Worm (Caenorhabditis elegans) whole organism, L2 larva: ENCODE measurements around the gene F21D12.2.

Source experiments
- C34F6.9 ChIP-seq: fragments of 150-350 bp; optimal IDR thresholded peaks from 2 replicates; lab custom pipeline; 2014; ENCODE audit warnings: missing biosample characterization, missing genetic modification characterization
- F13H6.1 ChIP-seq: sonication (generic microtip); optimal IDR thresholded peaks from 2 replicates; lab custom pipeline; 2016; ENCODE audit warnings: missing genetic modification characterization, missing compliant biosample characterization
- Y55F3AM.14 ChIP-seq: fragments of 200-800 bp; sonication (Bioruptor generic); optimal IDR thresholded peaks from 2 replicates; lab custom pipeline; 2018; ENCODE audit warnings: mild to moderate bottlenecking, missing genetic modification characterization, missing compliant biosample characterization
- ZK546.5 ChIP-seq: sonication (generic microtip); optimal IDR thresholded peaks from 2 replicates; lab custom pipeline; 2017; ENCODE audit warnings: missing biosample characterization, missing genetic modification characterization
- aly-2 ChIP-seq: fragments of 150-350 bp; optimal IDR thresholded peaks from 2 replicates; lab custom pipeline; 2014; ENCODE audit warnings: missing biosample characterization, missing genetic modification characterization
- ama-1 ChIP-seq: fragments of 150-350 bp; optimal IDR thresholded peaks from 2 replicates; lab custom pipeline; 2018; ENCODE audit warnings: inconsistent platforms
- blmp-1 ChIP-seq: sonication (generic microtip); optimal IDR thresholded peaks from 2 replicates; lab custom pipeline; 2017; ENCODE audit warnings: missing genetic modification characterization, mild to moderate bottlenecking, missing compliant biosample characterization, antibody characterized with exemption, moderate library complexity; ENCODE audit not compliant: insufficient read depth
- ceh-16 ChIP-seq: fragments of 150-350 bp; optimal IDR thresholded peaks from 2 replicates; lab custom pipeline; 2014; ENCODE audit warnings: missing biosample characterization, missing genetic modification characterization
- ceh-82 ChIP-seq: fragments of 150-350 bp; optimal IDR thresholded peaks from 2 replicates; lab custom pipeline; 2014; ENCODE audit warnings: missing biosample characterization, missing genetic modification characterization
- crh-2 ChIP-seq: sonication (generic microtip); optimal IDR thresholded peaks from 2 replicates; lab custom pipeline; 2017; ENCODE audit warnings: missing biosample characterization, missing genetic modification characterization
- elt-1 ChIP-seq: fragments of 150-350 bp; optimal IDR thresholded peaks from 2 replicates; lab custom pipeline; 2014; ENCODE audit warnings: missing biosample characterization, missing genetic modification characterization
- elt-3 ChIP-seq: sonication (generic microtip); optimal IDR thresholded peaks from 2 replicates; lab custom pipeline; 2017; ENCODE audit warnings: missing biosample characterization, missing genetic modification characterization
- fos-1 ChIP-seq: fragments of 150-350 bp; optimal IDR thresholded peaks from 2 replicates; lab custom pipeline; 2014; ENCODE audit warnings: missing biosample characterization, missing genetic modification characterization
- gmeb-1 ChIP-seq: fragments of 150-350 bp; optimal IDR thresholded peaks from 2 replicates; lab custom pipeline; 2014; ENCODE audit warnings: missing biosample characterization, missing genetic modification characterization
- lin-11 ChIP-seq: fragments of 150-350 bp; sonication (generic microtip); optimal IDR thresholded peaks from 2 replicates; lab custom pipeline; 2014; ENCODE audit warnings: missing biosample characterization, missing genetic modification characterization, inconsistent platforms, mixed read lengths
- lin-13 ChIP-seq: fragments of 150-350 bp; optimal IDR thresholded peaks from 2 replicates; lab custom pipeline; 2014; ENCODE audit warnings: missing biosample characterization, missing genetic modification reagents, missing genetic modification characterization
- lin-39 ChIP-seq: fragments of 150-350 bp; optimal IDR thresholded peaks from 2 replicates; lab custom pipeline; 2014; ENCODE audit warnings: missing biosample characterization, missing genetic modification reagents, missing genetic modification characterization
- lsy-2 ChIP-seq, 2 experiments: fragments of 150-350 bp in 1 of 2; sonication (generic microtip) in 1 of 2; optimal IDR thresholded peaks; 2 replicates each; lab custom pipeline; 2014 to 2017; ENCODE audit warnings: missing biosample characterization in 2 of 2, missing genetic modification characterization in 2 of 2
- mab-5 ChIP-seq: fragments of 150-350 bp; optimal IDR thresholded peaks from 2 replicates; lab custom pipeline; 2014; ENCODE audit warnings: missing biosample characterization, missing genetic modification characterization
- mbf-1 ChIP-seq: sonication (generic microtip); optimal IDR thresholded peaks from 2 replicates; lab custom pipeline; 2017; ENCODE audit warnings: missing biosample characterization, missing genetic modification characterization
- mdl-1 ChIP-seq, 2 experiments: fragments of 150-350 bp in 1 of 2; sonication (generic microtip) in 1 of 2; optimal IDR thresholded peaks; 2 replicates each; lab custom pipeline; 2017; ENCODE audit warnings: missing biosample characterization in 2 of 2, missing genetic modification characterization in 2 of 2
- nhr-10 ChIP-seq: sonication (generic microtip); optimal IDR thresholded peaks from 2 replicates; lab custom pipeline; 2017; ENCODE audit warnings: missing biosample characterization, missing genetic modification characterization
- nhr-11 ChIP-seq: fragments of 150-350 bp; optimal IDR thresholded peaks from 2 replicates; lab custom pipeline; 2014; ENCODE audit warnings: missing biosample characterization, missing genetic modification characterization
- nhr-129 ChIP-seq: fragments of 150-350 bp; optimal IDR thresholded peaks from 2 replicates; lab custom pipeline; 2014; ENCODE audit warnings: missing biosample characterization, missing genetic modification characterization
- nhr-23 ChIP-seq: fragments of 150-350 bp; optimal IDR thresholded peaks from 2 replicates; lab custom pipeline; 2014; ENCODE audit warnings: missing biosample characterization, missing genetic modification reagents, missing genetic modification characterization
- nhr-237 ChIP-seq: fragments of 150-350 bp; optimal IDR thresholded peaks from 2 replicates; lab custom pipeline; 2014; ENCODE audit warnings: missing biosample characterization, missing genetic modification characterization
- nhr-6 ChIP-seq: fragments of 150-350 bp; optimal IDR thresholded peaks from 2 replicates; lab custom pipeline; 2014; ENCODE audit warnings: missing biosample characterization, missing genetic modification characterization
- nhr-77 ChIP-seq: fragments of 150-350 bp; optimal IDR thresholded peaks from 2 replicates; lab custom pipeline; 2014; ENCODE audit warnings: missing biosample characterization, missing genetic modification characterization
- peb-1 ChIP-seq: fragments of 150-350 bp; optimal IDR thresholded peaks from 2 replicates; lab custom pipeline; 2014; ENCODE audit warnings: missing biosample characterization, missing genetic modification characterization
- sem-4 ChIP-seq: fragments of 150-350 bp; optimal IDR thresholded peaks from 2 replicates; lab custom pipeline; 2014; ENCODE audit warnings: missing biosample characterization, missing genetic modification reagents, missing genetic modification characterization
- skn-1 ChIP-seq: sonication (generic microtip); optimal IDR thresholded peaks from 2 replicates; lab custom pipeline; 2017; ENCODE audit warnings: missing biosample characterization, missing genetic modification characterization
- sma-3 ChIP-seq: sonication (generic microtip); optimal IDR thresholded peaks from 2 replicates; lab custom pipeline; 2016; ENCODE audit warnings: missing genetic modification reagents, missing genetic modification characterization, missing compliant biosample characterization
- sma-9 ChIP-seq, 2 experiments: fragments of 150-350 bp in 1 of 2; sonication (generic microtip) in 1 of 2; optimal IDR thresholded peaks; 2 replicates each; lab custom pipeline; 2014 to 2016; ENCODE audit warnings: missing genetic modification characterization in 2 of 2, mild to moderate bottlenecking in 1 of 2, missing biosample characterization in 1 of 2, missing compliant biosample characterization in 1 of 2, missing genetic modification reagents in 1 of 2, moderate library complexity in 1 of 2
- snpc-4 ChIP-seq: fragments of 150-350 bp; optimal IDR thresholded peaks from 2 replicates; lab custom pipeline; 2014; ENCODE audit warnings: missing biosample characterization, missing genetic modification characterization
- unc-55 ChIP-seq: fragments of 150-350 bp; sonication (generic microtip); optimal IDR thresholded peaks from 3 replicates; lab custom pipeline; 2014; ENCODE audit warnings: missing biosample characterization, missing genetic modification reagents, missing genetic modification characterization
- unc-62 ChIP-seq: fragments of 150-350 bp; optimal IDR thresholded peaks from 2 replicates; lab custom pipeline; 2014; ENCODE audit warnings: missing biosample characterization, missing genetic modification reagents, missing genetic modification characterization
- zag-1 ChIP-seq: fragments of 150-350 bp; optimal IDR thresholded peaks from 2 replicates; lab custom pipeline; 2014; ENCODE audit warnings: missing biosample characterization, missing genetic modification characterization
- ztf-4 ChIP-seq: fragments of 150-350 bp; optimal IDR thresholded peaks from 2 replicates; lab custom pipeline; 2014; ENCODE audit warnings: missing biosample characterization, missing genetic modification characterization

Gene F21D12.2

DNA sequence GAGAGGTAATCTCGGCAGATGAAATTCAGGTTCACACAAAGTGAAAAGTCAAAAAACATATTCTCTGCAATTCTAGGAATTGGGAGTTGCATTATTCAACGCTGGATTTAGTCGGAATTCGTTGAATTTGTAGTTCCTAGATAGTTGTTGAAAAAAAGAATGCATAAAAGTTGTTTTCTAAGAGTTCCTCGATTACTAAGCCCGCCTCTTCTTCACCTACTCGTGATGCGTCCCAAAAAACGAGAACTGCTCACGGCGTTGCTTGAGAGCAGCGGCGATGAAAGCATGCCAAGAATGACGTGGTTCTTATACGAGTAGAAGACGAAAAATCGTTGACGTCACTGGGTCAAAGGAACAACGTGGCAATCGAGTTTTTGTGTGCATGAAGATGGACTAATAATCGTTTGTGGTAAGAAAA, 7.5 kb downstream of the F21D12.2 start (continued):
- TF ChIP-seq sem-4: peak; percentile 19
- TF ChIP-seq ceh-82 (tag; lab: Kevin White, UChicago): no peak
- no peak for TF ChIP-seq peb-1 (tag; lab: Kevin White, UChicago)
- no peak for TF ChIP-seq nhr-77
- no peak for TF ChIP-seq lin-13 (GFP tag; lab: Kevin White, UChicago)
- TF ChIP-seq unc-62 (GFP tag; lab: Kevin White, UChicago): no peak
- TF ChIP-seq sma-9 (GFP tag; optimal IDR thresholded peaks at IDR 0.05; lab: Kevin White, UChicago): peak; percentile 52
- TF ChIP-seq sma-9 (tag; optimal IDR thresholded peaks at IDR 0.05; lab: Kevin White, UChicago): no peak
- peak; percentile 44 for TF ChIP-seq C34F6.9
- peak; percentile 25 for TF ChIP-seq nhr-129 (tag; lab: Kevin White, UChicago)
- TF ChIP-seq skn-1: no peak
- TF ChIP-seq mbf-1 (tag; lab: Kevin White, UChicago): no peak
- no peak for TF ChIP-seq nhr-10 (tag; lab: Kevin White, UChicago)
- no peak for TF ChIP-seq ztf-4 (tag; lab: Kevin White, UChicago)
- no peak for TF ChIP-seq aly-2 (tag; lab: Kevin White, UChicago)
- TF ChIP-seq ceh-16: no peak
- TF ChIP-seq ama-1: peak; percentile 16
- no peak for TF ChIP-seq lin-11 (tag; lab: Kevin White, UChicago)
- no peak for TF ChIP-seq blmp-1 (tag; lab: Kevin White, UChicago)
- TF ChIP-seq elt-3: no peak
- TF ChIP-seq, all 48 proteins: peak for 10

DNA sequence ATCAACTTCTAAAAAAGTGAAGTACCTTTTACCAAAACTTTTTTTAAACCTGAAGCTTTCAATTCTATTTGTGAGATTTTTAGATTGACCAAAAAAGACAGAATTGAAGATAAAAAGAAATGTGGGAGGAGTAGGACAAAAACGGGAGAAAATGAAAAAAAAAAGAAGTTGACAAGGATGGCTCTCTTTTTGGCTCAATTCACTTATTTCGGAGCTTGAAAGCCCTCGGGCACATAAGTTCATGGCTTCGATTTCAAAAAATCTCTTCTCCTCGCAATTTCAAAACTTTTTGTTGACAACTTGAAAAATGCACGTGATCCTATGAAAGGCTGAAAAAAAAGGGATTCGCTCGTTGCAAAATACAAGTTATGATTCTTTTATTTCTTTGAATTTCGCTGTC, 8.6 kb downstream of the F21D12.2 start:
- TF ChIP-seq gmeb-1 (tag; lab: Kevin White, UChicago) (no peak), sma-3 (GFP tag; lab: Kevin White, UChicago) (no peak), sem-4 (no peak), ZK546.5 (tag; lab: Kevin White, UChicago) (no peak), lin-39 (no peak), nhr-23 (no peak), lin-13 (GFP tag; lab: Kevin White, UChicago) (no peak), nhr-129 (tag; lab: Kevin White, UChicago) (no peak)

DNA sequence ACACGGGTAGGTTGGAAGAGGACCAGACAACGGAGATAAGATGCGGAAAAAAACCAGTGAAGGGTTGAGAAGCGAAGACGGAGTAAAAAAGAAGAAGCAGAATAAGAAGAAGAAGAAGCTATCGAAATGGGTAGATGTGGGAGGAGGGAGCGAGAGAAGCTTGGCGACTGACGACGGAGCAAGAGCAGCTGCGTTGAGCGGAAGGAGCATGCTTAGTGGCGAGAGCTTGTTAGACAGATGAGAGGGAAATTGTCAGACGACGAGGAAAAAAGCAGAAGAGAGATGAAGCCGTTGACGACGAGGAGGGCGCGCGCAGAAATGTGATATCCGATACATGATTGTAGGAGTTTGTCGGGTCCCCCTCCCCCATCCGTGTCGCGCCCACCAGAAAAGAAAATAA, 9.4 kb downstream of the F21D12.2 start:
- peak; percentile 71 for TF ChIP-seq zag-1 (tag; lab: Kevin White, UChicago)
- TF ChIP-seq unc-55 (GFP tag; lab: Kevin White, UChicago): peak; percentile 64
- TF ChIP-seq Y55F3AM.14 (GFP tag; lab: Kevin White, UChicago): peak; percentile 51
- no peak for TF ChIP-seq ceh-82 (tag; lab: Kevin White, UChicago)
- TF ChIP-seq nhr-6 (tag; lab: Kevin White, UChicago): no peak
- TF ChIP-seq sma-9 (GFP tag; optimal IDR thresholded peaks at IDR 0.05; lab: Kevin White, UChicago): peak; percentile 62
- TF ChIP-seq sma-9 (tag; optimal IDR thresholded peaks at IDR 0.05; lab: Kevin White, UChicago): no peak
- peak; percentile 48 to 53 for TF ChIP-seq mdl-1 (tag; optimal IDR thresholded peaks at IDR 0.05; lab: Kevin White, UChicago)
- TF ChIP-seq lin-11 (tag; lab: Kevin White, UChicago): peak; percentile 43
- TF ChIP-seq F13H6.1 (tag; lab: Kevin White, UChicago): peak; percentile 75
- TF ChIP-seq sem-4: peak; percentile 52
- TF ChIP-seq nhr-129 (tag; lab: Kevin White, UChicago): peak; percentile 79
- TF ChIP-seq nhr-237 (tag; lab: Kevin White, UChicago): no peak
- peak; percentile 12 for TF ChIP-seq ztf-4 (tag; lab: Kevin White, UChicago)
- no peak for TF ChIP-seq nhr-11 (tag; lab: Kevin White, UChicago)
- peak; percentile 48 for TF ChIP-seq mab-5 (tag; lab: Kevin White, UChicago)
- peak; percentile 76 for TF ChIP-seq C34F6.9
- TF ChIP-seq crh-2 (tag; lab: Kevin White, UChicago): peak; percentile 39
- TF ChIP-seq lsy-2 (tag; optimal IDR thresholded peaks at IDR 0.05; lab: Kevin White, UChicago): peak in 1 of 2 experiments; percentile 65

DNA sequence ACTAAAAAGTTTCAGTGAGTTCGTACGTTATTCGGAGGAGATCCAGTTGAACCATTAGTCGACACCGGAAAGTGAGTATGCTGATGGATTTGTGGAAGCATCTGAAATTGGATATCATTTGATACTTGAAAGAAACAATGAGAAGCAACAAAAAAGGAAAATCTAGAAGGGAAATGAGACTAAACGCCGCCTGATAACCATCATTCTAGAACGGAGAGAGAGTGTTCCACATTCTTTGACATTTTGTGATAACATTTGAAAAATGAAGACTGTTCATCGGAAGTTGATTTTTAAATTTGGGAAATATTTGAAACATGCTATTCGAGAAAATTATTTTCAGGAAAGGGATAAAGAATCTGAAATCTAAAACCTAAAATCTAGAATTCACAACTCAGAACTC, 13.7 kb downstream of the F21D12.2 start, which contains the start of gene npax-1:
TSS of gene npax-1 (minus strand) at position 101 of the 400 bp plus-strand sequence.
- TF ChIP-seq elt-3 (no peak), lin-39 (no peak), elt-1 (tag; lab: Kevin White, UChicago) (no peak), sem-4 (no peak), sma-9 (GFP tag; optimal IDR thresholded peaks at IDR 0.05; lab: Kevin White, UChicago) (no peak), sma-9 (tag; optimal IDR thresholded peaks at IDR 0.05; lab: Kevin White, UChicago) (no peak), ceh-16 (no peak), peb-1 (tag; lab: Kevin White, UChicago) (no peak), fos-1 (tag; lab: Kevin White, UChicago) (no peak), nhr-237 (tag; lab: Kevin White, UChicago) (no peak), gmeb-1 (tag; lab: Kevin White, UChicago) (no peak), snpc-4 (tag; lab: Kevin White, UChicago) (no peak), nhr-6 (tag; lab: Kevin White, UChicago) (no peak), nhr-10 (tag; lab: Kevin White, UChicago) (no peak)
